Fruit fly (Drosophila melanogaster) whole organism, embryonic: ENCODE data around the gene CG4497.

ENCODE experiments used
- Bdp1 ChIP-seq: fragments of 200-800 bp; sonication (Bioruptor generic); optimal IDR thresholded peaks from 3 replicates; lab custom pipeline; 2016; ENCODE audit warnings: missing biosample characterization, missing genetic modification characterization
- BtbVII ChIP-seq: fragments of 200-800 bp; sonication (Bioruptor generic); optimal IDR thresholded peaks from 3 replicates; lab custom pipeline; 2017; ENCODE audit warnings: missing biosample characterization, mild to moderate bottlenecking, missing genetic modification characterization
- CG10366 ChIP-seq: fragments of 200-800 bp; sonication (Bioruptor generic); IDR thresholded peaks from 2 replicates; pipeline ENCODE4 v1.3.6; 2022; ENCODE audit warnings: missing biosample characterization, missing genetic modification characterization
- CG10979 ChIP-seq: fragments of 200-800 bp; sonication (Bioruptor generic); optimal IDR thresholded peaks from 2 replicates; lab custom pipeline; 2018; ENCODE audit warnings: missing biosample characterization, mild to moderate bottlenecking, missing genetic modification characterization, moderate library complexity
- CG12769 ChIP-seq: fragments of 200-800 bp; sonication (Bioruptor generic); optimal IDR thresholded peaks from 2 replicates; lab custom pipeline; 2019; ENCODE audit warnings: missing biosample characterization, mild to moderate bottlenecking, missing genetic modification characterization, moderate library complexity
- CG17568 ChIP-seq: fragments of 200-800 bp; sonication (Bioruptor generic); optimal IDR thresholded peaks from 2 replicates; lab custom pipeline; 2018; ENCODE audit warnings: missing biosample characterization, mild to moderate bottlenecking, missing genetic modification characterization, moderate library complexity
- CG1792 ChIP-seq: fragments of 200-800 bp; sonication (Bioruptor generic); optimal IDR thresholded peaks from 2 replicates; lab custom pipeline; 2016; ENCODE audit warnings: missing biosample characterization, missing genetic modification characterization
- CG34422 ChIP-seq: fragments of 200-800 bp; sonication (Bioruptor generic); IDR thresholded peaks from 3 replicates; pipeline ENCODE4 v1.3.6; 2022; ENCODE audit warnings: missing biosample characterization, missing genetic modification characterization
- CG4282 ChIP-seq: fragments of 200-800 bp; sonication (Bioruptor generic); optimal IDR thresholded peaks from 2 replicates; lab custom pipeline; 2016; ENCODE audit warnings: missing biosample characterization, missing genetic modification characterization
- CG4854 ChIP-seq: fragments of 200-800 bp; sonication (Bioruptor generic); optimal IDR thresholded peaks from 2 replicates; lab custom pipeline; 2016; ENCODE audit warnings: missing biosample characterization, missing genetic modification characterization, inconsistent platforms
- CG6854 ChIP-seq: fragments of 200-800 bp; sonication (Bioruptor generic); optimal IDR thresholded peaks from 3 replicates; lab custom pipeline; 2017; ENCODE audit warnings: missing biosample characterization, mild to moderate bottlenecking, missing genetic modification characterization
- CG8765 ChIP-seq: fragments of 200-800 bp; sonication (Bioruptor generic); IDR thresholded peaks from 2 replicates; pipeline ENCODE4 v1.3.6; 2022; ENCODE audit warnings: missing biosample characterization, missing genetic modification characterization
- Drgx ChIP-seq: fragments of 200-800 bp; sonication (Bioruptor generic); IDR thresholded peaks from 2 replicates; pipeline ENCODE4 v1.3.6; 2022; ENCODE audit warnings: missing biosample characterization, missing genetic modification characterization
- Ets65A ChIP-seq: fragments of 200-800 bp; sonication (Bioruptor generic); peaks from one replicate; lab custom pipeline; 2016; ENCODE audit warnings: missing biosample characterization, missing genetic modification characterization
- H2.0 ChIP-seq: fragments of 200-800 bp; sonication (Bioruptor generic); IDR thresholded peaks from 2 replicates; pipeline ENCODE4 v1.3.6; 2022; ENCODE audit warnings: missing biosample characterization, missing genetic modification characterization
- HLH4C ChIP-seq: fragments of 200-800 bp; sonication (Bioruptor generic); IDR thresholded peaks from 3 replicates; pipeline ENCODE4 v1.3.6; 2022; ENCODE audit warnings: missing biosample characterization, missing genetic modification characterization; ENCODE audit not compliant: partially characterized antibody
- Hand ChIP-seq: fragments of 200-800 bp; sonication (Bioruptor generic); optimal IDR thresholded peaks from 2 replicates; lab custom pipeline; 2017; ENCODE audit warnings: mild to moderate bottlenecking, missing biosample characterization, missing genetic modification reagents, missing genetic modification characterization
- Hr51 ChIP-seq, 2 experiments: fragments of 200-800 bp; sonication (Bioruptor generic); optimal IDR thresholded peaks; 2 replicates in 1 of 2; 3 replicates in 1 of 2; lab custom pipeline; 2016 to 2018; ENCODE audit warnings: missing biosample characterization in 2 of 2, missing genetic modification characterization in 2 of 2, mild to moderate bottlenecking in 1 of 2, moderate library complexity in 1 of 2
- MTF-1 ChIP-seq: fragments of 200-800 bp; sonication (Bioruptor generic); optimal IDR thresholded peaks from 2 replicates; lab custom pipeline; 2018; ENCODE audit warnings: missing biosample characterization, mild to moderate bottlenecking, missing genetic modification characterization, borderline replicate concordance
- Med ChIP-seq: fragments of 200-800 bp; sonication (Bioruptor generic); peaks from one replicate; lab custom pipeline; 2016; ENCODE audit warnings: missing biosample characterization, missing genetic modification characterization, mild to moderate bottlenecking, inconsistent platforms, moderate library complexity
- NK7.1 ChIP-seq: fragments of 200-800 bp; sonication (Bioruptor generic); optimal IDR thresholded peaks from 3 replicates; lab custom pipeline; 2016; ENCODE audit warnings: missing biosample characterization, missing genetic modification characterization
- Neu2 ChIP-seq: fragments of 200-800 bp; sonication (Bioruptor generic); optimal IDR thresholded peaks from 3 replicates; lab custom pipeline; 2016; ENCODE audit warnings: missing biosample characterization, missing genetic modification characterization, borderline replicate concordance
- Oaz ChIP-seq: fragments of 200-800 bp; sonication (Bioruptor generic); IDR thresholded peaks from 2 replicates; pipeline ENCODE4 v1.3.6; 2022; ENCODE audit warnings: missing biosample characterization, missing genetic modification characterization
- Rfx ChIP-seq: fragments of 200-800 bp; sonication (Bioruptor generic); IDR thresholded peaks from 2 replicates; pipeline ENCODE4 v1.3.6; 2022; ENCODE audit warnings: missing biosample characterization, missing genetic modification characterization
- Six4 ChIP-seq: fragments of 200-800 bp; sonication (Bioruptor generic); optimal IDR thresholded peaks from 2 replicates; lab custom pipeline; 2016; ENCODE audit warnings: missing biosample characterization, missing genetic modification characterization
- aop ChIP-seq: fragments of 200-800 bp; sonication (Bioruptor generic); IDR thresholded peaks from 2 replicates; pipeline ENCODE4 v1.3.6; 2022; ENCODE audit warnings: missing biosample characterization, missing genetic modification characterization
- bsh ChIP-seq, 2 experiments: fragments of 200-800 bp; sonication (Bioruptor generic); optimal IDR thresholded peaks; 2 replicates each; lab custom pipeline; 2017 to 2018; ENCODE audit warnings: mild to moderate bottlenecking in 2 of 2, missing biosample characterization in 2 of 2, missing genetic modification characterization in 2 of 2, moderate library complexity in 1 of 2
- crc ChIP-seq: fragments of 200-800 bp; sonication (Bioruptor generic); optimal IDR thresholded peaks from 2 replicates; lab custom pipeline; 2016; ENCODE audit warnings: missing biosample characterization, missing genetic modification characterization
- dm ChIP-seq: fragments of 200-800 bp; sonication (Bioruptor generic); optimal IDR thresholded peaks from 3 replicates; lab custom pipeline; 2016; ENCODE audit warnings: missing biosample characterization, missing genetic modification characterization
- dysf ChIP-seq: fragments of 200-800 bp; sonication (Bioruptor generic); IDR thresholded peaks from 3 replicates; pipeline ENCODE4 v1.3.6; 2022; ENCODE audit warnings: missing biosample characterization, missing genetic modification characterization
- exex ChIP-seq: fragments of 200-800 bp; sonication (Bioruptor generic); optimal IDR thresholded peaks from 4 replicates; lab custom pipeline; 2018; ENCODE audit warnings: missing biosample characterization, mild to moderate bottlenecking, missing genetic modification characterization, moderate library complexity
- hb ChIP-seq: fragments of 200-800 bp; sonication (Bioruptor generic); IDR thresholded peaks from 3 replicates; pipeline ENCODE4 v1.3.6; 2022; ENCODE audit warnings: missing biosample characterization, missing genetic modification characterization; ENCODE audit not compliant: partially characterized antibody
- insv ChIP-seq, 2 experiments: fragments of 200-800 bp; sonication (Bioruptor generic); optimal IDR thresholded peaks; 3 replicates each; lab custom pipeline; 2016 to 2018; ENCODE audit warnings: missing biosample characterization in 2 of 2, missing genetic modification characterization in 2 of 2
- jumu ChIP-seq: fragments of 200-800 bp; sonication (Bioruptor generic); optimal IDR thresholded peaks from 3 replicates; lab custom pipeline; 2016; ENCODE audit warnings: missing biosample characterization, missing genetic modification characterization
- nau ChIP-seq: fragments of 200-800 bp; sonication (Bioruptor generic); optimal IDR thresholded peaks from 3 replicates; lab custom pipeline; 2017; ENCODE audit warnings: missing biosample characterization, mild to moderate bottlenecking, missing genetic modification characterization, missing genetic modification reagents
- nom ChIP-seq: fragments of 200-800 bp; sonication (Bioruptor generic); optimal IDR thresholded peaks from 2 replicates; lab custom pipeline; 2017; ENCODE audit warnings: missing biosample characterization, missing genetic modification characterization, mild to moderate bottlenecking, moderate library complexity, missing genetic modification reagents
- onecut ChIP-seq: fragments of 200-800 bp; sonication (Bioruptor generic); IDR thresholded peaks from 2 replicates; pipeline ENCODE4 v1.3.6; 2022; ENCODE audit warnings: missing biosample characterization, missing genetic modification characterization
- row ChIP-seq: fragments of 200-800 bp; sonication (Bioruptor generic); IDR thresholded peaks from 3 replicates; pipeline ENCODE4 v1.3.6; 2022; ENCODE audit warnings: missing biosample characterization, missing genetic modification characterization
- sd ChIP-seq: fragments of 200-800 bp; sonication (Bioruptor generic); optimal IDR thresholded peaks from 3 replicates; lab custom pipeline; 2018; ENCODE audit warnings: missing biosample characterization, mild to moderate bottlenecking, missing genetic modification characterization, moderate library complexity
- sens ChIP-seq: fragments of 200-800 bp; sonication (Bioruptor generic); peaks from one replicate; lab custom pipeline; 2016; ENCODE audit warnings: missing biosample characterization, missing genetic modification characterization
- sna ChIP-seq: fragments of 200-800 bp; sonication (Bioruptor generic); IDR thresholded peaks from 2 replicates; pipeline ENCODE4 v1.3.6; 2022; ENCODE audit warnings: missing biosample characterization, missing genetic modification characterization; ENCODE audit not compliant: partially characterized antibody
- so ChIP-seq: fragments of 200-800 bp; sonication (Bioruptor generic); IDR thresholded peaks from 3 replicates; pipeline ENCODE4 v1.3.6; 2022; ENCODE audit warnings: missing biosample characterization, missing genetic modification characterization
- ssp ChIP-seq: fragments of 200-800 bp; sonication (Bioruptor generic); IDR thresholded peaks from 2 replicates; pipeline ENCODE4 v1.3.6; 2022; ENCODE audit warnings: missing biosample characterization, missing genetic modification characterization
- tio ChIP-seq: fragments of 200-800 bp; sonication (Bioruptor generic); optimal IDR thresholded peaks from 2 replicates; lab custom pipeline; 2017; ENCODE audit warnings: missing biosample characterization, missing genetic modification characterization, inconsistent platforms
- tx ChIP-seq: fragments of 200-800 bp; sonication (Bioruptor generic); optimal IDR thresholded peaks from 2 replicates; lab custom pipeline; 2016; ENCODE audit warnings: missing biosample characterization, missing genetic modification characterization
- unpg ChIP-seq: fragments of 200-800 bp; sonication (Bioruptor generic); optimal IDR thresholded peaks from 3 replicates; lab custom pipeline; 2018; ENCODE audit warnings: missing biosample characterization, mild to moderate bottlenecking, missing genetic modification characterization, moderate library complexity
- zfh1 ChIP-seq: fragments of 200-800 bp; sonication (Bioruptor generic); IDR thresholded peaks from 3 replicates; pipeline ENCODE4 v1.3.6; 2022; ENCODE audit warnings: missing biosample characterization, missing genetic modification characterization

CG4497 gene

dm6 chr2L:7198618-7199017 is 4.2 kb upstream of the CG4497 start:
- TF ChIP-seq CG12769 (tag; lab: Kevin White, UChicago) (peak; percentile 12), dysf (GFP tag; lab: Robert Waterston, UW) (0 out of 3 replicates have a peak, but pooled peaks have one; percentile 14), Bdp1 (GFP tag; lab: Kevin White, UChicago) (no peak), row (GFP tag; lab: Robert Waterston, UW) (0 out of 3 replicates have a peak, but pooled peaks have one; percentile 8), onecut (peak; percentile 74), unpg (GFP tag; lab: Kevin White, UChicago) (peak; percentile 2), tx (GFP tag; lab: Kevin White, UChicago) (no peak), sens (peak; percentile 50), Hr51 (GFP tag; optimal IDR thresholded peaks at IDR 0.05; lab: Kevin White, UChicago) (peak in 1 of 2 experiments; percentile 15), Med (GFP tag; lab: Kevin White, UChicago) (peak; percentile 42)

dm6 chr2L:7189674-7190073 is 4.7 kb downstream of the CG4497 start, which contains the start of gene CG4496:
TSS of gene CG4496 (minus strand) at chr2L:7190010.
- TF ChIP-seq insv (GFP tag; optimal IDR thresholded peaks at IDR 0.05; lab: Kevin White, UChicago) (no peak), CG10366 (GFP tag; lab: Robert Waterston, UW) (no peak), Drgx (GFP tag; lab: Robert Waterston, UW) (peak; percentile 10; the same call in 1 of the 2 replicates), HLH4C (GFP tag; lab: Robert Waterston, UW) (no peak), CG1792 (no peak), jumu (GFP tag; lab: Kevin White, UChicago) (no peak), sna (GFP tag; lab: Robert Waterston, UW) (no peak), CG17568 (GFP tag; lab: Kevin White, UChicago) (no peak), dm (GFP tag; lab: Kevin White, UChicago) (no peak), CG8765 (no peak), Neu2 (no peak), nau (no peak), CG34422 (GFP tag; lab: Robert Waterston, UW) (no peak), Med (GFP tag; lab: Kevin White, UChicago) (peak; percentile 24), H2.0 (GFP tag; lab: Robert Waterston, UW) (no peak), exex (tag; lab: Kevin White, UChicago) (no peak), NK7.1 (GFP tag; lab: Kevin White, UChicago) (no peak), Hand (GFP tag; lab: Kevin White, UChicago) (no peak), crc (GFP tag; lab: Kevin White, UChicago) (no peak), Ets65A (GFP tag; lab: Kevin White, UChicago) (peak; percentile 38), ssp (GFP tag; lab: Robert Waterston, UW) (no peak), Oaz (no peak), CG4854 (GFP tag; lab: Kevin White, UChicago) (no peak), tio (GFP tag; lab: Kevin White, UChicago) (no peak), nom (peak; percentile 48), MTF-1 (no peak), Six4 (GFP tag; lab: Kevin White, UChicago) (no peak), hb (GFP tag; lab: Robert Waterston, UW) (no peak), CG10979 (tag; lab: Kevin White, UChicago) (no peak), zfh1 (0 out of 3 replicates have a peak, but pooled peaks have one; percentile 35), so (GFP tag; lab: Robert Waterston, UW) (no peak), Rfx (no peak), sd (no peak), bsh (GFP tag; optimal IDR thresholded peaks at IDR 0.05; lab: Kevin White, UChicago) (peak in 1 of 2 experiments; percentile 3), CG6854 (no peak), aop (GFP tag; lab: Robert Waterston, UW) (no peak), BtbVII (no peak), CG4282 (GFP tag; lab: Kevin White, UChicago) (no peak)
